Fruit fly (Drosophila melanogaster): Measurements from ENCODE around the gene CG13308.
A peak's percentile ranks its signal among the peaks of the same experiment; 100 is the strongest.

Gene CG13308

dm6 chr3L:8839563-8840425 is 31.4 kb downstream of the CG13308 start (continued):
- TF ChIP-seq CG33557 (GFP tag; optimal IDR thresholded peaks at IDR 0.05), result peak; percentile 8
- TF ChIP-seq HLH54F (GFP tag; optimal IDR thresholded peaks at IDR 0.05), result no peak
- TF ChIP-seq pnt (GFP tag; optimal IDR thresholded peaks at IDR 0.05), result peak; percentile 4
- TF ChIP-seq hb (GFP tag; IDR thresholded peaks at IDR 0.05; ENCODE audit: partially characterized antibody), result no peak
- no peak for TF ChIP-seq CG9817 (tag; optimal IDR thresholded peaks at IDR 0.05)
- no peak for TF ChIP-seq az2 (GFP tag; optimal IDR thresholded peaks at IDR 0.05)
- no peak for TF ChIP-seq Oaz (GFP tag; IDR thresholded peaks at IDR 0.05)
- no peak for TF ChIP-seq CG11560 (tag; IDR thresholded peaks at IDR 0.05)
- no peak for TF ChIP-seq CG31388 (GFP tag; optimal IDR thresholded peaks at IDR 0.05)
- peak; percentile 20 for TF ChIP-seq CG7839 (tag; optimal IDR thresholded peaks at IDR 0.05)
- TF ChIP-seq trem (tag; optimal IDR thresholded peaks at IDR 0.05), result no peak
- TF ChIP-seq pfk (GFP tag; optimal IDR thresholded peaks at IDR 0.05), result no peak
- no peak for TF ChIP-seq Sox102F (GFP tag; optimal IDR thresholded peaks at IDR 0.05)
- TF ChIP-seq CG1024 (GFP tag; IDR thresholded peaks at IDR 0.05), result no peak
- no peak for TF ChIP-seq Doc3 (GFP tag; IDR thresholded peaks at IDR 0.05; ENCODE audit: partially characterized antibody)
- TF ChIP-seq dysf (GFP tag; IDR thresholded peaks at IDR 0.05), result no peak
- TF ChIP-seq CG6175 (GFP tag; IDR thresholded peaks at IDR 0.05), result no peak
- TF ChIP-seq CG1603 (tag; optimal IDR thresholded peaks at IDR 0.05), result no peak
- no peak for TF ChIP-seq CG6765 (GFP tag; optimal IDR thresholded peaks at IDR 0.05)
- no peak for TF ChIP-seq CG7786 (GFP tag; optimal IDR thresholded peaks at IDR 0.05)
- TF ChIP-seq Scr (GFP tag; IDR thresholded peaks at IDR 0.05; ENCODE audit: partially characterized antibody), result no peak
- TF ChIP-seq CG12769 (tag; optimal IDR thresholded peaks at IDR 0.05), result no peak
- TF ChIP-seq dpn (GFP tag; optimal IDR thresholded peaks at IDR 0.05), result no peak
- no peak for TF ChIP-seq Sox100B (GFP tag; optimal IDR thresholded peaks at IDR 0.05)
- no peak for TF ChIP-seq CG12219 (GFP tag; optimal IDR thresholded peaks at IDR 0.05)
- no peak for TF ChIP-seq PHDP (tag; optimal IDR thresholded peaks at IDR 0.05)
- TF ChIP-seq CG8359 (GFP tag; optimal IDR thresholded peaks at IDR 0.05; ENCODE audit: borderline replicate concordance), result peak; percentile 9
- TF ChIP-seq crc (GFP tag; optimal IDR thresholded peaks at IDR 0.05), result no peak
- TF ChIP-seq CG16863 (GFP tag; optimal IDR thresholded peaks at IDR 0.05), result no peak
- no peak for TF ChIP-seq ac (GFP tag; optimal IDR thresholded peaks at IDR 0.05)
- TF ChIP-seq Blimp-1 (GFP tag; optimal IDR thresholded peaks at IDR 0.05), result peak; percentile 11
- TF ChIP-seq Nf-YC (tag; optimal IDR thresholded peaks at IDR 0.05), result no peak
- TF ChIP-seq stc (GFP tag; IDR thresholded peaks at IDR 0.05), result no peak
- peak; percentile 18 for TF ChIP-seq corto (GFP tag; optimal IDR thresholded peaks at IDR 0.05)
- TF ChIP-seq CG9727 (GFP tag; optimal IDR thresholded peaks at IDR 0.05), result peak; percentile 64
- no peak for TF ChIP-seq CG1233 (GFP tag; optimal IDR thresholded peaks at IDR 0.05)
- TF ChIP-seq disco-r (GFP tag; optimal IDR thresholded peaks at IDR 0.05), result no peak
- no peak for TF ChIP-seq CG13296 (GFP tag; optimal IDR thresholded peaks at IDR 0.05)
- no peak for TF ChIP-seq eve (GFP tag; optimal IDR thresholded peaks at IDR 0.05)
- no peak for TF ChIP-seq Drgx (GFP tag; IDR thresholded peaks at IDR 0.05)
- no peak for TF ChIP-seq repo (GFP tag; optimal IDR thresholded peaks at IDR 0.05)
- TF ChIP-seq CG9797 (GFP tag; optimal IDR thresholded peaks at IDR 0.05), result no peak
- TF ChIP-seq CG11085 (GFP tag; IDR thresholded peaks at IDR 0.05), result no peak
- no peak for TF ChIP-seq CG12942 (GFP tag; optimal IDR thresholded peaks at IDR 0.05)
- TF ChIP-seq bcd (GFP tag; optimal IDR thresholded peaks at IDR 0.05), result no peak
- no peak for TF ChIP-seq CG5180 (GFP tag; optimal IDR thresholded peaks at IDR 0.05)
- peak in 1 of 3 experiments; percentile 63 for TF ChIP-seq lola (GFP tag; optimal IDR thresholded peaks at IDR 0.05)
- TF ChIP-seq p53 (GFP tag; optimal IDR thresholded peaks at IDR 0.05), result no peak
- 0 out of 2 replicates have a peak, but pooled peaks have one; percentile 25 for TF ChIP-seq CG31441 (GFP tag; IDR thresholded peaks at IDR 0.05)
